Worm (Caenorhabditis elegans) whole organism, L4/young adult: ENCODE data around the gene memb-1.

ENCODE experiments used
- W03F9.2 ChIP-seq: fragments of 150-350 bp; optimal IDR thresholded peaks from 2 replicates; lab custom pipeline; 2014; ENCODE audit warnings: missing biosample characterization, missing genetic modification characterization
- dao-5 ChIP-seq: sonication (generic microtip); optimal IDR thresholded peaks from 2 replicates; lab custom pipeline; 2016; ENCODE audit warnings: missing genotype, missing genetic modification characterization, moderate library complexity, missing compliant biosample characterization
- him-1 ChIP-seq: sonication (generic microtip); optimal IDR thresholded peaks from 2 replicates; lab custom pipeline; 2016; ENCODE audit warnings: missing genotype, missing genetic modification reagents, missing genetic modification characterization, missing compliant biosample characterization

Gene memb-1

ce11 chrX:9397401-9397800, 44.0 kb downstream of the memb-1 start, which contains the start of gene fln-2:
TSS of gene fln-2 (plus strand) at chrX:9397701.
- TF ChIP-seq him-1 (no peak), dao-5 (no peak), W03F9.2 (no peak)

DNA sequence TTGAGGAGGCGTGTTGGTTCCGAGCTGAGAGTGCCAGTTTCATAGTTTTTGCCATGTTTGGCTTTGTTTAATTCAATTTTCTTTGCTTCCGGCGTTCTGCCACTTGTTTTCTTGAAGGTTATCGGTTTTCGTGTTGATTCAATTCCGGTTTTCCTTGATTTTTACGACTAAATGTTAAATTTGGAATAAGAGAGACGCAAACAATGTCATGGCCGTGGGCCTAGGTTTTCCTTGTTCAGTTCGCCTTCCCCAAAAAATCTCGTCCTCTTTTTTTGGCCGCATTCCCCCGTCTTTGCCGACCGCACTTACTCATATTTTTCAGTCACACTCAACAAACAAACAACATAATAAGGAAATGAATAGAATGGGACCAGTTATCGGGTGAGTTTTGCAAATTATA, 47.6 kb downstream of the memb-1 start, which contains the start of gene C23F12.9:
TSS of gene C23F12.9 (plus strand) at position 301 of the 400 bp plus-strand sequence.
- TF ChIP-seq dao-5 (no peak), W03F9.2 (no peak), him-1 (no peak)

DNA sequence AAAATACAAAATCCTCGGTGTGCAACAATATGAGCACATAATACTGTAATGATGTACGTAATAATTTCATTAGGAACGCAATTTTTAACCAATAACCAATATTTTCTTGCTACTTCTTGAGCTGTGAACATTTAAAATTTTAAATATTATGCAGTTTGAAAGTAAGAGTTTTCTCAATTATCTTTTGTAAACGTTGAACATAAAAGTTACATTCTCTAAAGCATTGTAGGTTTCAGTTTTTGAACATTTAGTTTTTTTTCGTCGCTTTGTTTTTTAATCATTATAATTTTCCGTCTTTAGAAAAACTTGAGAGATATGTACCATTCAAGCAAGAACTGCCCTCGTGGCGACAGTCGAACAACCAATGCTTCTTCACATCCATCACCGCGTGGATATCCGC, 50.0 kb downstream of the memb-1 start, which contains the start of gene C23F12.3:
TSS of gene C23F12.3 (plus strand) at position 301 of the 400 bp plus-strand sequence.
- TF ChIP-seq him-1 = no peak
- no peak for TF ChIP-seq dao-5
- TF ChIP-seq W03F9.2 = no peak
